Worm (Caenorhabditis elegans): ENCODE measurements around the gene lips-1.

Gene lips-1

ce11 chrX:12477341-12477740 lies 15.2 kb upstream of the lips-1 start, which contains the start of gene F45E6.1:
Gene F45E6.1 (minus strand): TSS chrX:12477441.
- TF ChIP-seq madf-2 (tag; optimal IDR thresholded peaks at IDR 0.05) = no peak
- TF ChIP-seq ztf-16 (tag; optimal IDR thresholded peaks at IDR 0.05) = no peak
- no peak for TF ChIP-seq nhr-232 (tag; optimal IDR thresholded peaks at IDR 0.05)
- TF ChIP-seq pha-4 (tag; optimal IDR thresholded peaks at IDR 0.05) = no peak
- TF ChIP-seq lin-11 (tag; optimal IDR thresholded peaks at IDR 0.05) = no peak
- no peak for TF ChIP-seq pag-3 (tag; optimal IDR thresholded peaks at IDR 0.05; ENCODE audit: borderline replicate concordance)
- TF ChIP-seq F13H6.1 (tag; optimal IDR thresholded peaks at IDR 0.05) = no peak
- no peak for TF ChIP-seq ceh-6 (GFP tag; optimal IDR thresholded peaks at IDR 0.05)
- no peak for TF ChIP-seq ceh-24 (tag; optimal IDR thresholded peaks at IDR 0.05)
- no peak for TF ChIP-seq hlh-30 (tag; optimal IDR thresholded peaks at IDR 0.05; ENCODE audit: insufficient read depth)

- TF ChIP-seq rnt-1 (tag; optimal IDR thresholded peaks at IDR 0.05) = no peak
- no peak for TF ChIP-seq T23F11.4 (GFP tag; optimal IDR thresholded peaks at IDR 0.05)
- TF ChIP-seq madf-2 (tag; optimal IDR thresholded peaks at IDR 0.05) = no peak
- no peak for TF ChIP-seq ama-1 (optimal IDR thresholded peaks at IDR 0.05)
- TF ChIP-seq C38D4.7 (GFP tag; optimal IDR thresholded peaks at IDR 0.05) = no peak
- TF ChIP-seq pha-2 (tag; optimal IDR thresholded peaks at IDR 0.05) = no peak
- no peak for TF ChIP-seq odd-2 (tag; optimal IDR thresholded peaks at IDR 0.05)
- no peak for TF ChIP-seq lim-6 (tag; optimal IDR thresholded peaks at IDR 0.05)
- TF ChIP-seq unc-55 (GFP tag; optimal IDR thresholded peaks at IDR 0.05) = no peak
- no peak for TF ChIP-seq dve-1 (tag; optimal IDR thresholded peaks at IDR 0.05)
- no peak for TF ChIP-seq hlh-8 (tag; optimal IDR thresholded peaks at IDR 0.05)
- no peak for TF ChIP-seq mec-3 (tag; optimal IDR thresholded peaks at IDR 0.05; ENCODE audit: borderline replicate concordance)
- TF ChIP-seq hlh-15 (tag; optimal IDR thresholded peaks at IDR 0.05) = no peak
- no peak for TF ChIP-seq K02D7.2 (tag; optimal IDR thresholded peaks at IDR 0.05)
- TF ChIP-seq ceh-22 (tag; optimal IDR thresholded peaks at IDR 0.05) = no peak
- no peak for TF ChIP-seq hlh-30 (tag; optimal IDR thresholded peaks at IDR 0.05; ENCODE audit: insufficient read depth)
- TF ChIP-seq fkh-6 (tag; optimal IDR thresholded peaks at IDR 0.05) = no peak
- no peak for TF ChIP-seq ceh-9 (tag; optimal IDR thresholded peaks at IDR 0.05)
- TF ChIP-seq nfya-1 (tag; optimal IDR thresholded peaks at IDR 0.05) = no peak
Observed at ce11 chrX:12478465-12478864, 14.1 kb upstream of the lips-1 start.

ce11 chrX:12479027-12479426 lies 13.5 kb upstream of the lips-1 start:
- TF ChIP-seq K02D7.2 (tag; optimal IDR thresholded peaks at IDR 0.05) (no peak), unc-42 (tag; optimal IDR thresholded peaks at IDR 0.05) (peak; percentile 91), mec-3 (tag; optimal IDR thresholded peaks at IDR 0.05; ENCODE audit: borderline replicate concordance) (no peak), ceh-19 (GFP tag; optimal IDR thresholded peaks at IDR 0.05) (no peak)

ce11 chrX:12480447-12480998 lies 12.0 kb upstream of the lips-1 start, which contains the start of gene atf-6:
Gene atf-6 (plus strand): TSS chrX:12480948.
- TF ChIP-seq ttx-3 (tag; optimal IDR thresholded peaks at IDR 0.05) = no peak
- peak; percentile 69 for TF ChIP-seq ceh-19 (GFP tag; optimal IDR thresholded peaks at IDR 0.05)
- TF ChIP-seq ceh-6 (GFP tag; optimal IDR thresholded peaks at IDR 0.05) = peak; percentile 4
- TF ChIP-seq F13H6.1 (tag; optimal IDR thresholded peaks at IDR 0.05) = peak; percentile 9
- no peak for TF ChIP-seq pat-9 (tag; optimal IDR thresholded peaks at IDR 0.05)
- peak; percentile 75 for TF ChIP-seq ceh-18 (tag; optimal IDR thresholded peaks at IDR 0.05)
- peak; percentile 70 for TF ChIP-seq ref-2 (tag; optimal IDR thresholded peaks at IDR 0.05)
- no peak for TF ChIP-seq dmd-4 (tag; optimal IDR thresholded peaks at IDR 0.05; ENCODE audit: borderline replicate concordance)
- peak; percentile 53 for TF ChIP-seq hlh-8 (tag; optimal IDR thresholded peaks at IDR 0.05)
- TF ChIP-seq ceh-2 (tag; optimal IDR thresholded peaks at IDR 0.05) = peak; percentile 72
- peak; percentile 16 for TF ChIP-seq gmeb-2 (tag; optimal IDR thresholded peaks at IDR 0.05)
- TF ChIP-seq unc-55 (GFP tag; optimal IDR thresholded peaks at IDR 0.05) = peak; percentile 15
- no peak for TF ChIP-seq npax-4 (tag; optimal IDR thresholded peaks at IDR 0.05)
- peak; percentile 36 for TF ChIP-seq pax-1 (tag; optimal IDR thresholded peaks at IDR 0.05)
- TF ChIP-seq ztf-16 (tag; optimal IDR thresholded peaks at IDR 0.05) = peak; percentile 56
- no peak for TF ChIP-seq unc-3 (GFP tag; conservative IDR thresholded peaks at IDR 0.05)
- peak; percentile 26 for TF ChIP-seq unc-3 (tag; optimal IDR thresholded peaks at IDR 0.05)
- no peak for TF ChIP-seq fax-1 (tag; optimal IDR thresholded peaks at IDR 0.05)
- TF ChIP-seq fkh-10 (GFP tag; optimal IDR thresholded peaks at IDR 0.05) = no peak
- TF ChIP-seq lim-6 (tag; optimal IDR thresholded peaks at IDR 0.05) = peak; percentile 10
- peak; percentile 66 for TF ChIP-seq rnt-1 (tag; optimal IDR thresholded peaks at IDR 0.05)
- TF ChIP-seq ceh-22 (tag; optimal IDR thresholded peaks at IDR 0.05) = no peak
- TF ChIP-seq ceh-14 (tag; optimal IDR thresholded peaks at IDR 0.05) = peak; percentile 37
- TF ChIP-seq sox-4 (tag; optimal IDR thresholded peaks at IDR 0.05) = peak; percentile 9
- TF ChIP-seq unc-42 (tag; optimal IDR thresholded peaks at IDR 0.05) = peak; percentile 65
- no peak for TF ChIP-seq K02D7.2 (tag; optimal IDR thresholded peaks at IDR 0.05)
- TF ChIP-seq pha-2 (tag; optimal IDR thresholded peaks at IDR 0.05) = no peak
- TF ChIP-seq nfya-1 (tag; optimal IDR thresholded peaks at IDR 0.05) = peak; percentile 74
- TF ChIP-seq sox-2 (GFP tag; IDR thresholded peaks at IDR 0.05) = no peak

Data from whole organism, late embryonic.